Worm (Caenorhabditis elegans) whole organism, young adult: ENCODE data around the gene dph-5.

Experiments used
- B0336.3 ChIP-seq: fragments of 200-800 bp; sonication (Bioruptor generic); IDR thresholded peaks from 2 replicates; pipeline ENCODE4 v1.3.6; 2022; ENCODE audit warnings: missing genetic modification characterization, missing compliant biosample characterization
- F10E7.11 ChIP-seq: sonication (generic microtip); optimal IDR thresholded peaks from 2 replicates; lab custom pipeline; 2017; ENCODE audit warnings: mild to moderate bottlenecking, missing genetic modification characterization, moderate library complexity, missing compliant biosample characterization
- F22D6.2 ChIP-seq: sonication (generic microtip); optimal IDR thresholded peaks from 2 replicates; lab custom pipeline; 2016; ENCODE audit warnings: mild to moderate bottlenecking, missing genetic modification characterization, missing compliant biosample characterization
- F37B4.10 ChIP-seq: fragments of 200-800 bp; sonication (Bioruptor generic); IDR thresholded peaks from 2 replicates; pipeline ENCODE4 v1.3.6; 2022; ENCODE audit warnings: missing genetic modification characterization, missing compliant biosample characterization
- F52B5.7 ChIP-seq: sonication (generic microtip); optimal IDR thresholded peaks from 2 replicates; lab custom pipeline; 2016; ENCODE audit warnings: mild to moderate bottlenecking, missing genetic modification characterization, missing compliant biosample characterization
- F55B11.4 ChIP-seq: sonication (generic microtip); optimal IDR thresholded peaks from 2 replicates; lab custom pipeline; 2016; ENCODE audit warnings: missing compliant biosample characterization, missing genetic modification characterization, borderline replicate concordance; ENCODE audit not compliant: insufficient read depth
- F57A8.1 ChIP-seq: fragments of 200-800 bp; sonication (Bioruptor generic); optimal IDR thresholded peaks from 2 replicates; lab custom pipeline; 2018; ENCODE audit warnings: mild to moderate bottlenecking, missing genetic modification characterization, moderate library complexity, missing compliant biosample characterization
- Y53F4B.3 ChIP-seq: fragments of 200-800 bp; sonication (Bioruptor generic); IDR thresholded peaks from 2 replicates; pipeline ENCODE4 v1.3.6; 2022; ENCODE audit warnings: missing genetic modification reagents, missing genetic modification characterization, missing compliant biosample characterization
- aptf-3 ChIP-seq: fragments of 200-800 bp; sonication (Bioruptor generic); IDR thresholded peaks from 2 replicates; pipeline ENCODE4 v1.3.6; 2022; ENCODE audit warnings: missing genetic modification characterization, missing compliant biosample characterization
- attf-5 ChIP-seq: fragments of 200-800 bp; sonication (Bioruptor generic); optimal IDR thresholded peaks from 2 replicates; lab custom pipeline; 2018; ENCODE audit warnings: mild to moderate bottlenecking, missing genetic modification characterization, missing compliant biosample characterization
- attf-6 ChIP-seq: fragments of 200-800 bp; sonication (Bioruptor generic); IDR thresholded peaks from 2 replicates; pipeline ENCODE4 v1.3.6; 2022; ENCODE audit warnings: missing genetic modification reagents, missing genetic modification characterization, missing compliant biosample characterization
- cebp-2 ChIP-seq: fragments of 200-800 bp; sonication (Bioruptor generic); IDR thresholded peaks from 2 replicates; pipeline ENCODE4 v1.3.6; 2022; ENCODE audit warnings: missing genetic modification characterization, missing compliant biosample characterization
- ceh-40 ChIP-seq: fragments of 200-800 bp; sonication (Bioruptor generic); IDR thresholded peaks from 2 replicates; pipeline ENCODE4 v1.3.6; 2022; ENCODE audit warnings: missing genetic modification characterization, missing compliant biosample characterization
- ceh-58 ChIP-seq: fragments of 200-800 bp; sonication (Bioruptor generic); IDR thresholded peaks from 2 replicates; pipeline ENCODE4 v1.3.6; 2022; ENCODE audit warnings: missing genetic modification characterization, missing compliant biosample characterization
- ceh-79 ChIP-seq: sonication (generic microtip); optimal IDR thresholded peaks from 2 replicates; lab custom pipeline; 2017; ENCODE audit warnings: mild to moderate bottlenecking, missing genetic modification characterization, missing compliant biosample characterization
- die-1 ChIP-seq: sonication (generic microtip); optimal IDR thresholded peaks from 2 replicates; lab custom pipeline; 2016; ENCODE audit warnings: missing genotype, mild to moderate bottlenecking, missing genetic modification characterization, missing compliant biosample characterization
- dox-1 ChIP-seq: fragments of 200-800 bp; sonication (Bioruptor generic); IDR thresholded peaks from 2 replicates; pipeline ENCODE4 v1.3.6; 2022; ENCODE audit warnings: missing genetic modification reagents, missing genetic modification characterization, missing compliant biosample characterization
- dpff-1 ChIP-seq: sonication (generic microtip); optimal IDR thresholded peaks from 2 replicates; lab custom pipeline; 2017; ENCODE audit warnings: mild to moderate bottlenecking, missing genetic modification characterization, missing compliant biosample characterization
- efl-1 ChIP-seq: fragments of 150-350 bp; optimal IDR thresholded peaks from 2 replicates; lab custom pipeline; 2014; ENCODE audit warnings: missing biosample characterization, missing genetic modification reagents, missing genetic modification characterization
- egl-18 ChIP-seq: fragments of 200-800 bp; sonication (Bioruptor generic); IDR thresholded peaks from 2 replicates; pipeline ENCODE4 v1.3.6; 2022; ENCODE audit warnings: missing genetic modification reagents, missing genetic modification characterization, missing compliant biosample characterization
- ets-4 ChIP-seq: fragments of 200-800 bp; sonication (Bioruptor generic); optimal IDR thresholded peaks from 2 replicates; lab custom pipeline; 2018; ENCODE audit warnings: mild to moderate bottlenecking, missing genetic modification characterization, missing compliant biosample characterization
- him-1 ChIP-seq: sonication (generic microtip); optimal IDR thresholded peaks from 2 replicates; lab custom pipeline; 2016; ENCODE audit warnings: missing genotype, missing genetic modification reagents, missing genetic modification characterization, missing compliant biosample characterization
- lag-1 ChIP-seq: fragments of 200-800 bp; sonication (Bioruptor generic); IDR thresholded peaks from 2 replicates; pipeline ENCODE4 v1.3.6; 2022; ENCODE audit warnings: missing genetic modification reagents, missing genetic modification characterization, missing compliant biosample characterization
- lin-40 ChIP-seq: sonication (generic microtip); optimal IDR thresholded peaks from 2 replicates; lab custom pipeline; 2016; ENCODE audit warnings: missing genetic modification characterization, mild to moderate bottlenecking, missing compliant biosample characterization, missing genotype, missing genetic modification reagents
- lir-1 ChIP-seq: fragments of 200-800 bp; sonication (Bioruptor generic); conservative IDR thresholded peaks from 2 replicates; pipeline ENCODE4 v1.3.6; 2022; ENCODE audit warnings: missing genetic modification reagents, missing genetic modification characterization, missing compliant biosample characterization
- lsl-1 ChIP-seq: fragments of 200-800 bp; sonication (Bioruptor generic); optimal IDR thresholded peaks from 2 replicates; lab custom pipeline; 2018; ENCODE audit warnings: mild to moderate bottlenecking, missing genetic modification characterization, moderate library complexity, missing compliant biosample characterization
- madf-8 ChIP-seq: fragments of 200-800 bp; sonication (Bioruptor generic); conservative IDR thresholded peaks from 2 replicates; pipeline ENCODE4 v1.3.6; 2022; ENCODE audit warnings: missing genetic modification reagents, missing genetic modification characterization, missing compliant biosample characterization
- mel-28 ChIP-seq: sonication (generic microtip); optimal IDR thresholded peaks from 2 replicates; lab custom pipeline; 2016; ENCODE audit warnings: borderline replicate concordance, mild to moderate bottlenecking, missing genetic modification characterization, missing compliant biosample characterization
- nfya-1 ChIP-seq: sonication (generic microtip); optimal IDR thresholded peaks from 2 replicates; lab custom pipeline; 2017; ENCODE audit warnings: antibody characterized with exemption, missing compliant biosample characterization, missing genetic modification characterization, borderline replicate concordance; ENCODE audit not compliant: insufficient read depth
- nfyb-1 ChIP-seq: fragments of 200-800 bp; sonication (Bioruptor generic); IDR thresholded peaks from 2 replicates; pipeline ENCODE4 v1.3.6; 2022; ENCODE audit warnings: missing genetic modification reagents, missing genetic modification characterization, missing compliant biosample characterization
- nhr-27 ChIP-seq: fragments of 200-800 bp; sonication (Bioruptor generic); optimal IDR thresholded peaks from 2 replicates; lab custom pipeline; 2018; ENCODE audit warnings: mild to moderate bottlenecking, missing genetic modification characterization, moderate library complexity, missing compliant biosample characterization
- sdz-38 ChIP-seq: sonication (generic microtip); optimal IDR thresholded peaks from 2 replicates; lab custom pipeline; 2016; ENCODE audit warnings: missing genotype, missing genetic modification characterization, missing compliant biosample characterization
- sea-2 ChIP-seq: fragments of 200-800 bp; sonication (Bioruptor generic); IDR thresholded peaks from 2 replicates; pipeline ENCODE4 v1.3.6; 2022; ENCODE audit warnings: missing genetic modification characterization, missing compliant biosample characterization
- snpc-1.1 ChIP-seq: sonication (generic microtip); optimal IDR thresholded peaks from 2 replicates; lab custom pipeline; 2017; ENCODE audit warnings: missing genetic modification characterization, mild to moderate bottlenecking, missing compliant biosample characterization, antibody characterized with exemption, moderate library complexity, missing genotype, missing genetic modification reagents; ENCODE audit not compliant: insufficient read depth
- snpc-1.3 ChIP-seq: sonication (generic microtip); optimal IDR thresholded peaks from 2 replicates; lab custom pipeline; 2017; ENCODE audit warnings: missing genetic modification characterization, mild to moderate bottlenecking, missing compliant biosample characterization, antibody characterized with exemption, moderate library complexity, missing genotype, missing genetic modification reagents; ENCODE audit not compliant: insufficient read depth
- snpc-3.4 ChIP-seq: sonication (generic microtip); optimal IDR thresholded peaks from 2 replicates; lab custom pipeline; 2017; ENCODE audit warnings: missing genetic modification characterization, mild to moderate bottlenecking, missing compliant biosample characterization, antibody characterized with exemption, moderate library complexity, missing genotype, missing genetic modification reagents
- snpc-4 ChIP-seq, 5 experiments: fragments of 150-350 bp in 1 of 5; sonication (generic microtip) in 4 of 5; optimal IDR thresholded peaks; 2 replicates each; lab custom pipeline; 2014 to 2018; ENCODE audit warnings: missing genetic modification characterization in 5 of 5, missing biosample characterization in 3 of 5, antibody characterized with exemption in 2 of 5, mild to moderate bottlenecking in 2 of 5, missing compliant biosample characterization in 2 of 5, missing genotype in 2 of 5, moderate library complexity in 2 of 5, missing genetic modification reagents in 1 of 5
- sptf-2 ChIP-seq: fragments of 200-800 bp; sonication (Bioruptor generic); optimal IDR thresholded peaks from 2 replicates; lab custom pipeline; 2018; ENCODE audit warnings: mild to moderate bottlenecking, missing genetic modification characterization, missing compliant biosample characterization
- tbp1 ChIP-seq: fragments of 200-800 bp; sonication (Bioruptor generic); optimal IDR thresholded peaks from 2 replicates; lab custom pipeline; 2018; ENCODE audit warnings: mild to moderate bottlenecking, missing genetic modification characterization, missing compliant biosample characterization
- unc-130 ChIP-seq: sonication (generic microtip); optimal IDR thresholded peaks from 2 replicates; lab custom pipeline; 2016; ENCODE audit warnings: missing genetic modification reagents, missing genetic modification characterization, missing compliant biosample characterization
- zfh-2 ChIP-seq: fragments of 200-800 bp; sonication (Bioruptor generic); conservative IDR thresholded peaks from 2 replicates; pipeline ENCODE4 v1.3.6; 2022; ENCODE audit warnings: missing genetic modification reagents, missing genetic modification characterization, missing compliant biosample characterization
- zim-3 ChIP-seq: sonication (generic microtip); optimal IDR thresholded peaks from 2 replicates; lab custom pipeline; 2017; ENCODE audit warnings: mild to moderate bottlenecking, missing genetic modification characterization, moderate library complexity, missing compliant biosample characterization
- ztf-18 ChIP-seq: sonication (generic microtip); optimal IDR thresholded peaks from 2 replicates; lab custom pipeline; 2016; ENCODE audit warnings: missing genotype, mild to moderate bottlenecking, missing genetic modification characterization, missing compliant biosample characterization
- ztf-22 ChIP-seq: fragments of 200-800 bp; sonication (Bioruptor generic); optimal IDR thresholded peaks from 2 replicates; lab custom pipeline; 2018; ENCODE audit warnings: mild to moderate bottlenecking, missing genetic modification characterization, moderate library complexity, missing compliant biosample characterization
- ztf-28 ChIP-seq: fragments of 200-800 bp; sonication (Bioruptor generic); IDR thresholded peaks from 2 replicates; pipeline ENCODE4 v1.3.6; 2022; ENCODE audit warnings: missing genetic modification reagents, missing genetic modification characterization, missing compliant biosample characterization
- ztf-3 ChIP-seq: fragments of 200-800 bp; sonication (Bioruptor generic); optimal IDR thresholded peaks from 2 replicates; lab custom pipeline; 2018; ENCODE audit warnings: mild to moderate bottlenecking, missing genetic modification characterization, missing compliant biosample characterization
- ztf-6 ChIP-seq: fragments of 200-800 bp; sonication (Bioruptor generic); IDR thresholded peaks from 2 replicates; pipeline ENCODE4 v1.3.6; 2022; ENCODE audit warnings: missing genetic modification reagents, missing genetic modification characterization, missing compliant biosample characterization

Gene dph-5

DNA sequence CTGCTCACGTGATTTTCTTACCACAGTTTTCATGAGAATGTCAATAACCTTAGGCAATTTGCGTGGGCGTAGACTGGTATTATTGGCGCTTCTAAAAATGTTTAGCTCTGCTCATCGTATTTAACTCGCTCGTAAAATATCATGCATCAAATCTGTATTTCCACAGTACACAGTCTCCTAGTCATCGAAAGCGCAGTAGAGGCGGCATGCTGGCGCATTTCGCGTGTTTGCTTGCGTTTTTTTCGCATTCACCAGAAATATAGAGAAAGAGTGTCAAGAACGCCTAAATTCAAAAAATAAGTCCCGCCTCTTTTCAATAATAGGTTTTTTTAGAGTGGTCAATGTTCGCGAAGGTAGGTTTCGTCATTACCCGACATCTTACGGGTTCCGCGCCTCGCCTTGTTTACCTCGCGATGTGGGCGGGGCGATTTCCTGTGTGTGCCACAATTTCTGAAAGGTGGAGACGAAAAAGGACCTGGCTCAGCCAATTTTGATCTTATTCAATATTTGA lies 26.7 kb downstream of the dph-5 start (continued):
- TF ChIP-seq F10E7.11, result no peak
- peak; percentile 89 for TF ChIP-seq ztf-28 (GFP tag; lab: Robert Waterston, UW)
- TF ChIP-seq lag-1 (GFP tag; lab: Robert Waterston, UW), result 0 out of 2 replicates have a peak, but pooled peaks have one; percentile 30
- peak; percentile 98 for TF ChIP-seq attf-6 (GFP tag; lab: Robert Waterston, UW)
- TF ChIP-seq unc-130, result peak; percentile 86
- peak; percentile 52 for TF ChIP-seq attf-5 (GFP tag; lab: Kevin White, UChicago)
- TF ChIP-seq madf-8 (GFP tag; lab: Robert Waterston, UW), result peak; percentile 75
- peak; percentile 71 for TF ChIP-seq zim-3 (tag; lab: Kevin White, UChicago)
- peak; percentile 30 for TF ChIP-seq lin-40
- TF ChIP-seq F22D6.2, result no peak
- peak; percentile 60 for TF ChIP-seq ceh-79 (tag; lab: Kevin White, UChicago)
- TF ChIP-seq him-1 (tag; lab: Kevin White, UChicago), result peak; percentile 94
- TF ChIP-seq snpc-3.4, result peak; percentile 88
- TF ChIP-seq Y53F4B.3 (GFP tag; lab: Robert Waterston, UW), result peak; percentile 82
- peak; percentile 51 for TF ChIP-seq sptf-2 (GFP tag; lab: Kevin White, UChicago)
- no peak for TF ChIP-seq zfh-2 (GFP tag; lab: Robert Waterston, UW)
- no peak for TF ChIP-seq sdz-38 (tag; lab: Kevin White, UChicago)
- TF ChIP-seq snpc-4 (GFP tag; optimal IDR thresholded peaks at IDR 0.05; lab: Kevin White, UChicago), result peak; percentile 93
- peak; percentile 95 to 99 (median 96) for TF ChIP-seq snpc-4 (tag; optimal IDR thresholded peaks at IDR 0.05; lab: Kevin White, UChicago)
- TF ChIP-seq nfyb-1, result peak; percentile 90
- no peak for TF ChIP-seq egl-18
- peak; percentile 88 for TF ChIP-seq F52B5.7 (tag; lab: Kevin White, UChicago)
- no peak for TF ChIP-seq F55B11.4
- peak; percentile 78 for TF ChIP-seq tbp1 (GFP tag; lab: Kevin White, UChicago)
- peak; percentile 97 for TF ChIP-seq dox-1
- TF ChIP-seq nhr-27, result no peak
- peak; percentile 64 for TF ChIP-seq lir-1 (GFP tag; lab: Robert Waterston, UW)
- TF ChIP-seq B0336.3 (GFP tag; lab: Robert Waterston, UW), result peak; percentile 98
- TF ChIP-seq dpff-1 (tag; lab: Kevin White, UChicago), result peak; percentile 73
- no peak for TF ChIP-seq ztf-3
- TF ChIP-seq aptf-3 (GFP tag; lab: Robert Waterston, UW), result no peak
- peak; percentile 96 for TF ChIP-seq snpc-1.1
- peak; percentile 88 for TF ChIP-seq snpc-1.3 (tag; lab: Kevin White, UChicago)
- TF ChIP-seq ceh-58 (GFP tag; lab: Robert Waterston, UW), result no peak
- peak; percentile 51 for TF ChIP-seq die-1 (tag; lab: Kevin White, UChicago)
- peak; percentile 58 for TF ChIP-seq efl-1 (GFP tag; lab: Kevin White, UChicago)
- 0 out of 2 replicates have a peak, but pooled peaks have one; percentile 19 for TF ChIP-seq F37B4.10 (GFP tag; lab: Robert Waterston, UW)
- TF ChIP-seq ztf-18 (tag; lab: Kevin White, UChicago), result peak; percentile 97
- TF ChIP-seq cebp-2 (GFP tag; lab: Robert Waterston, UW), result 0 out of 2 replicates have a peak, but pooled peaks have one; percentile 57
- no peak for TF ChIP-seq ztf-6 (GFP tag; lab: Robert Waterston, UW)
- peak; percentile 20 for TF ChIP-seq mel-28
- TF ChIP-seq ets-4, result no peak
- TF ChIP-seq F57A8.1 (GFP tag; lab: Kevin White, UChicago), result no peak
- TF ChIP-seq lsl-1, result peak; percentile 91
- no peak for TF ChIP-seq nfya-1 (tag; lab: Kevin White, UChicago)
- no peak for TF ChIP-seq sea-2
- 0 out of 2 replicates have a peak, but pooled peaks have one; percentile 36 for TF ChIP-seq ceh-40
- TF ChIP-seq ztf-22, result no peak
